Fruit fly (Drosophila melanogaster): ENCODE results near the gene psd.

Gene psd

DNA sequence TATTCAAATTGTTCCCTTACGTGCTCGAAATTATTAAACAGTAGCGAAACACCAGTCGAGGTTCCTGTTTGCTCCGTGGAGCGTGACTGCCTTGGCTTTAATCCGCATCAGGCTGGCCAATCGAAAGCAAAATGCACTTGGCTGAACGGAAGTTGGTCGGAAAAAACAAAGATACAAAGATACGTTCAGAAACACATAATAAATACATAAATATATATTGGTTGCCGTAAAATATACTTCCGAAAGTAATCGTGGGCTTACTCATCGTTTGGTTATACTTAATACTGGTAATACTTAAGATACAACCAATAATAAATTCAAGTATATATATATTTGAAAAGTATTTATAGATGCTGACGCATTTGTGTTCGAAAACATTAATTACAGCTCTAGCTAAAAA lies at the start of gene psd:
Gene psd, minus strand, starts transcription at position 101 of the 400 bp plus-strand sequence.
- TF ChIP-seq CG8478 (optimal IDR thresholded peaks at IDR 0.05), result no peak
- no peak for TF ChIP-seq CTCF (optimal IDR thresholded peaks at IDR 0.05)

DNA sequence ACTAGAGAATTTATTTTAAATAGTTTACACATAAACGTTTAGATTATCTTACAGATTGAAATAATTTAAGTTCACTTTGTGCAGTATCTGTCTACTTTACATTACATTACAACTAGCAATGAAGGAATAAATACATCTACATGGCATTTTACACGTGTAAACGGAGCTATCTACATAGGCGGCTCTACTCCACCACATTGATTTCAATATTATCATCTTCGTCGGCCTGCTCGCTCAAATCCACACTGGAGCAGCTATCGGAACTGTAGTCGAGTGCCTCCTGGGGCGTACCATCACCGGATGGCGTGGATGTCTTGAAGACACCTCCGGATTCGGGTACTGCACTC lies 48.3 kb upstream of the psd start:
- peak; percentile 24 to 34 for TF ChIP-seq CTCF (optimal IDR thresholded peaks at IDR 0.05)
- no peak for TF ChIP-seq CG8478 (optimal IDR thresholded peaks at IDR 0.05)

DNA sequence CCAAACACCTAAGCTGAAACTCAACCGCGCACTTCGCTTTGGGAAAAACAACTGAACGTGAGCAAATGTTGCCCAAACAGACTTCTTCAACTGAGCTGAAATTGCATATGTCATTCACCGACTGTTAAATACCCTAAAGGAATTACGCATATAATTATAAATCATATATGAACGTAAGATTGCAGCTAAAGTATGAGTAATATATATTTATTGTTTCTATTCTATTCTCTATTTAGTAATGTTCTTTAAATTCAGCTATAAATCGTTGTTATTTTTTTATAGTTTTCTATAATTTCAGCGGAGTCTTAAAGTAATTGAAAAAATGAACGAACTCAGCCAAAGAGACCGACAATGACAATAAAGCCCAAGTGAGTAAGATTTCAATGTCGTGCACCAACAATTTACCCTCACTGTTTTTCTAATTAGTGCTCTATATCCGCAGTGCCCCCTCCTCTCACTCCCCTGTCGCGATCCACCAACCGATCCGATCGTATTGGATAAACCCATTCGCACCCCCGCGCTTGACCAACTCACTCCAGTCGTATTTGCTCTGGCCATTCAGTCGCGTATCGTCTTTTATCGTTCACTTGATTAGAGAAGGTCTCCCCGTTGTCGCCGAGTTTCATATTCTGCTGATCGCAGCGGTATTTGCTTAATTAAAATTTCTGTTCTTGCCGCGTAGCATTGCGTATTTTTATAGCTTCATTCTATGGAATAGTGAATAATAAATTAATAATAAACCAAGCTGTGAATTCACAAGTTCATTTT lies 47.7 kb upstream of the psd start, which contains the start of gene CG9098:
Gene CG9098, minus strand, starts transcription at position 36 of the 768 bp plus-strand sequence.
- TF ChIP-seq CG8478 (optimal IDR thresholded peaks at IDR 0.05), result no peak
- TF ChIP-seq CTCF (optimal IDR thresholded peaks at IDR 0.05), result no peak

DNA sequence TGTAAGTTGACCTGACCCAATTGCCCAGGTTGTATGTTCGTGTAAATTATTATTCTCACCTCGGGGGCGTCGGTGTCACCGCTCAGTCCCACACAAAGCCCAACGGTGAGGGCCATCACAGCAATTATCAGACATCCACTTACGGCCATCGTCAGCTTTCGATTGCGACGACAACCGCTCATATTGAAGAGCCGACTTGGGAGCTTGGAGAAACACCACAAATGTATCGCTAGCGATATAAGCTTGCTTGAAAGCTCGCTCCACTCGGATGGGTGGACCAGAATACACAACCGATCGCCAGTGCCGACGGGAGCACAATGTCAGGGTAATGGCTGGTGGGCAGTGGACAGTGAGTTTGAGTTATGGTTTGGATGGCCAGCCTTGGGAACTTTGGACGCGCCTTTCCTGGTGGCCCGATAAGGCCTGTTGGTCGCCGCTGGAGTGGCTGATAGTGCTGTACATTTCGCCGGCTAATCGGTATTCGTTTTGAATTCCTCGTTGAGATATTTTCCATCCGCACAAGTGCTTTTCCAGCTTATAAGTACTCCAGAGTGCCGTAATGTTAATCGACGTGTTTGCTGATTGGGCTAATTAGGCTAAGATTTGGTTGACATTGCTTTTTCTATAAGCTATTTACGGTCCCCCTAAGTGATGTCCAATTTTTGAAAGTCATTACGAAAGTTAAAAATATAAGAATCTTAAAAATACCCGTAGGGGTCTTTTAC lies 41.9 kb upstream of the psd start, which contains the start of gene Gal:
Gene Gal, minus strand, starts transcription at position 320 of the 725 bp plus-strand sequence.
- no peak for TF ChIP-seq CTCF (optimal IDR thresholded peaks at IDR 0.05)
- TF ChIP-seq CG8478 (optimal IDR thresholded peaks at IDR 0.05), result no peak

DNA sequence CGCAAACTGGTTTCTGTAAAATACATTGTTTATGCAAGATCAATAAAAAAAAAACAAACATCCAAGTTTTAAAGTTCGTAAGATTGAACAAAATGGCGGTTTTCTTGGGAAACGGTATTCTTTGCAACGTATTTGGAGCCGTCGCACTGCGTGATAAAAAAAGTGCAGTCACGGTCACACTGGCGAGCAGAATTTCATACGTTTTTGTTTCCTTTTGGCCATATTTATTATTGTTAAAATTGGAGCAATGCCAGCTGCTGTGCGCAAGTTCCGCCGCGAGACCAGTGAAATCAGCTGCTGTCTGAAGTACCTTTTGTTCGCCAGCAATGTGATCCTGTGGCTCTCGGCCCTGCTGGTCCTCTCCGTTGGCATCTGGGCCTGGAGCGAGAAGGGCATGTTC lies 35.3 kb upstream of the psd start, which contains the start of gene Tsp26A:
Gene Tsp26A, plus strand, starts transcription at position 164 of the 400 bp plus-strand sequence.
- TF ChIP-seq CG8478 (optimal IDR thresholded peaks at IDR 0.05) (no peak), CTCF (optimal IDR thresholded peaks at IDR 0.05) (no peak)

DNA sequence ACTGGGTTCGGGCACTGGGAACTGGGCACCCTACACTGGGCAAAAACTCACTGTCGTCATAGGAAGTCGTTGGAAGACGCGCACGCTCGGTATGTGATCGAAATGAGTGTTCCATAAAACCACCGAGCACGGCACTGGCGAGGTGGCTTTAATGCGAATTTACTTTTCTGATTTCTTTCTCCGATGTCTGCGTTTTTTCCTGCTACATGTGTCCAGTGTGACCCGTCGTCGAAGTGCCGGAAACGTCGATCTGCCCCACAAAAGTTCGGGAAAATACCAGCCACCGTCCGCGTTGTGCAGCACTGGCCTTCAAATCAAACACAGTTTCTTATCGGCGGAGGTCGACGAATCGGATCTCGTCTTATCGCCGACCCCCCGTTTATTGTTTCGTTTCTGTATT lies 34.5 kb upstream of the psd start, which contains the start of gene Kdm5:
Gene Kdm5, minus strand, starts transcription at position 255 of the 400 bp plus-strand sequence.
- TF ChIP-seq CTCF (optimal IDR thresholded peaks at IDR 0.05) (peak in 1 of 2 experiments; percentile 7), CG8478 (optimal IDR thresholded peaks at IDR 0.05) (no peak)

DNA sequence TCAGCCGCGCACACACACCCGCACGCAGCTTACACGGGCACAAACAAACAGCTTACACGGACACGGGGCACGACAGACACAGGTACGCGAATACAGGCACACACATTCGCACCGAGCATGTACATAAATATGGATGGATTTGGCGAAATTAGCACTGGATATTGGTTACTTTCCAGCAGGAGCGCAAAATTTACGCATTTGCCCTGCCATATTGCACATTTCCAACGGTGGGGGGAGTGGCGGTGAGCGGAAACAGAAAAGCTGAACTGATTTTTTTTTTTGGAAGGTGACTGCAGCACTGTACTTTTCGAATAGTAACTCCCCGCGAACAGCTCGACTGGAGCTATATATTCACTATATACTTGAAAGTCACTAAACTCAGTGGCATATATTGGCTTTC lies 33.6 kb upstream of the psd start:
- no peak for TF ChIP-seq CG8478 (optimal IDR thresholded peaks at IDR 0.05)
- no peak for TF ChIP-seq CTCF (optimal IDR thresholded peaks at IDR 0.05)

DNA sequence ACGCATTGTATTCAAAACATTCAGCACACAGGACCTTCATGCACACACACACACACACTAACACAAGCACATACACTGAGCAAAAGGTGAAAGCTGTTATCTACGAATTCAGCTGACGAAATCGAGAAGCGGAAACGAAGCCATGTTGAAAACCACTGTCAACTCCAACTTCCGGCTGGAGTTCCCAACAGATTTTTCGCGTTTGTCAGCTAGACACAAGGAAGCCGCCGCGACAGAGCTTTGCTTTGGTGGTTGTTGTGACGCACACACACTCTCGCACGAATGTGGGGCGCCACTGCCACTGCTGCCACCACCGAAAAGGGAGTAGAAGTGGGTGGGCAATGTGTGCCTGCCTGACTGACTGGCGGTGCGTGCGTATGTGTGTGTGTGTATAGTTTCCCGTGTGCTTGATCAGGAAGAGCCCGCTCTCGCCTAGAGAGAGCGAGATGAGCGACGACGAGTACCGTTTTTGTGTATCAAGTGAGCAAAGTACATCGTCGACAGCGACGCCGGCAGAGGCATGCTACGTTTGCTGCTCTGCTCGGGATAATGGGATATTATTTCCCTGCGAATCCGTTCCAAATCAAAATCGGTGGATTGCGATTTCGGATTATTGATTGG lies 33.0 kb upstream of the psd start:
- TF ChIP-seq CG8478 (optimal IDR thresholded peaks at IDR 0.05) (no peak), CTCF (optimal IDR thresholded peaks at IDR 0.05) (no peak)

DNA sequence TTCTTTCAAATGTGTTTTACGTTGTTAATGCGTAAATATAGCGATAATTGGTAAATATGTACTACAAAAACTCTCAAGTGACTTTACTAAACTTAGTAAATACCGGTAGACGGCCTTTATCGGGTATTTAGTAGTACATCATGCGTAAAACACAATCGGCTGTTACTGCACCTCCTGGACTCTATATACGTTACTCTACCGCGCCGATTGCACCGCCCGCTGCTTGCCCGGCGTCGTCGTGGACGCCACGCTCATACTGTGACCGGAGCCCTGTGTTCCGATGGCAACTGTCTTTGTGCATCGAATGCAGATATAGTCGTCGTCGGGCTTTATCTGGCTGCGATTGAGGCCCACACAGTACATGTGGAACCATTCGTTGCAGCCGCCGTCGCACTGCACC lies 25.7 kb upstream of the psd start:
- TF ChIP-seq CTCF (optimal IDR thresholded peaks at IDR 0.05) (no peak), CG8478 (optimal IDR thresholded peaks at IDR 0.05) (no peak)

DNA sequence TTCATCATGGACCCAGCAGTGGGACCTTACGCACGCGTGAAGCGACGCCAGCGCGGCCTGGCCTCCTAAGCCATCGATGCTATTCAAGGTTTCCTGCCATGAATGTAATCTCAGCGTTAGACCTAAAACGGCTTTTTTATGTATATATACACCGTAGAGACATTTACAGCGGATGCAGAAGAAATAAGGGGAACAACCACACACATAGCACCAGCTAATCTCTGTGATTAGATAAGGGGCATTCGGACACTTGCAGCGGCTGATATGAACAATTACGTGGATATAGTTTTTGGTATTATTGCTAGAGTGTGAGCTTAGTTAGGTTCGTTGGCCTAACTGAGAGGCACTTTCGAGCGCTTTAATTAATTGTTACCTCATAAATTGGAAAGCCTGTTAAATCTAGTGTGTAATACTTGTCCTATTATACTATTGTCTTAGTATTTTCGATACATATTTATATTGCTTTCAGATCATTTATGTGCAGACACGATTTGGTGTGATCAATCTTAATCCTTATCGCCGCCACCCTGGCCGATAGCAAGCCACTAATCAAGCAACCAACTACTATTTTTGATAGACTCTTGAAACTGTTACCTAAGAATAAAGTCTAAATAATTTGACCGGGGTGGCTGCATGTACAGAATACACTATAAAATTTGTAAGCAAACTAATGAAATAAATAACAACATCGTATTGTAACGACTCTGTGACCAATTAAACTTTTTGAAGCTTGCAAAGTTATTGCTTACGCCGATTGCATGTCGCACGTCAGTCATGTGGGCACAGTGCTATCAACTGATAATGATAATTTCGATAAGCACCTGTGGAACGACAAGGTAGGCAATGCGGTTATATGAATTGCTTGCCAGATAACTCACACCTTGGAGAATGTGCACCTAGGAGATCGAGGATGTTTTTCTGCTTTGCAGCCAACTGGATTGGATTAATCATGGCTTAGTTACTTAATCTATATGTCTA lies 23.7 kb upstream of the psd start:
- TF ChIP-seq CG8478 (optimal IDR thresholded peaks at IDR 0.05) (no peak), CTCF (optimal IDR thresholded peaks at IDR 0.05) (no peak)

DNA sequence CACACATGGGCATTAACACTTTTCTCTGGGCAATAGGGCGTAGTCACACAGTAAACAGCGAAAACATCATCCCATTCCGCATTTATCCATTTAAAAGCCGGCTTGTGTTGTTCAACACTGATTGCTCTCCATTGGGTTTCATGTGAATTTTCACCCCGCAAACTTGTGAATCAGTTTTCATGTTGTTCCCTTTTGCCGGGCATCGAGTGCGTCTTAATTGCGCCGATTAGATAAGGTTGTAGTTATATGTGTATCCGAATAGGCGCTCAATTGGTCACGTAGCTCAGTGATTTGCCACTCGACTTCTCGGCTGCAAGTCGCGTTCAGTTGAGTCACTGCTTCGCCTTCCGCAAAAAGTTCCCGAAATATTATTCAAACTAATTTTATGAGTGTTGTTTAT lies 22.2 kb upstream of the psd start:
- TF ChIP-seq CG8478 (optimal IDR thresholded peaks at IDR 0.05) (no peak), CTCF (optimal IDR thresholded peaks at IDR 0.05) (no peak)

DNA sequence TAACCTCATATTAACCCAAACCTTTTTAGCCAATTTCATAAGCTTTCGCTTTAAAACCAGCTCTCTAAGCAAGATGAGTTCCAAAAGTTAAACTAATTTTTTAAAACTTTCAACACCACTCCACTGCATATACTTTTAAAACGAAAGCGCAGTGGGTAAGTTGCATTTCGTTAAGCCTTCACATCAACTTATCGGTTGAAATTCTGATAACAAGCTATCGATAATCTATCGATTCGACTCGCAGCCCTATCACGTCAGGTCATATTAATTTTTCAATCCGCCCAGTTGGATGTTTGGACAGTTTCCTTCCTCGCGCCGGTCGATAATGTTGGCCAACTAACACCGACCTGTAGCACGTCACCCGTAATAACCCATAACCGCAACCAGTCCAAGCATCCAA lies 21.3 kb upstream of the psd start, which contains the start of gene ifc:
Gene ifc, plus strand, starts transcription at position 255 of the 400 bp plus-strand sequence.
- TF ChIP-seq CG8478 (optimal IDR thresholded peaks at IDR 0.05), result no peak
- TF ChIP-seq CTCF (optimal IDR thresholded peaks at IDR 0.05), result peak; percentile 28 to 48

DNA sequence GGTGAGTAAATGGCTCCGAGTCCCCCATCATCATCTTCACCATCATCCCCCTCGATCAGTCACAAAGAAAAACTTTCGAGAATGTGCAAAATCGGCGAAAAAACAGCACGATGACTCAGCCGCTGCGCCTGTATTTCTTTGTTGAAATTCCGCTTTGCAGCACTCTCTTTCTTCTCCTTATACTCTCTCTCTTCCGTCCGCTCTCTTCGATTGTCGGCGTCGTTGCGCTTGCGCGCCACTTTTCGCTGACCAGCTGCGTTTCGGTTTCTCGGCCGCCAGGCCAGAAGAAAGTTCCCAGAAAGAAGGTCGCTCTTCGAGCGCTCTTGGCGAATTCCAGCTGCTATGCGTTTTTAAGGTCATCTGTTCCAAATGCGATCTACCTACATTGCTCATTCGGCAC lies 18.5 kb upstream of the psd start:
- TF ChIP-seq CG8478 (optimal IDR thresholded peaks at IDR 0.05) (no peak), CTCF (optimal IDR thresholded peaks at IDR 0.05) (no peak)

DNA sequence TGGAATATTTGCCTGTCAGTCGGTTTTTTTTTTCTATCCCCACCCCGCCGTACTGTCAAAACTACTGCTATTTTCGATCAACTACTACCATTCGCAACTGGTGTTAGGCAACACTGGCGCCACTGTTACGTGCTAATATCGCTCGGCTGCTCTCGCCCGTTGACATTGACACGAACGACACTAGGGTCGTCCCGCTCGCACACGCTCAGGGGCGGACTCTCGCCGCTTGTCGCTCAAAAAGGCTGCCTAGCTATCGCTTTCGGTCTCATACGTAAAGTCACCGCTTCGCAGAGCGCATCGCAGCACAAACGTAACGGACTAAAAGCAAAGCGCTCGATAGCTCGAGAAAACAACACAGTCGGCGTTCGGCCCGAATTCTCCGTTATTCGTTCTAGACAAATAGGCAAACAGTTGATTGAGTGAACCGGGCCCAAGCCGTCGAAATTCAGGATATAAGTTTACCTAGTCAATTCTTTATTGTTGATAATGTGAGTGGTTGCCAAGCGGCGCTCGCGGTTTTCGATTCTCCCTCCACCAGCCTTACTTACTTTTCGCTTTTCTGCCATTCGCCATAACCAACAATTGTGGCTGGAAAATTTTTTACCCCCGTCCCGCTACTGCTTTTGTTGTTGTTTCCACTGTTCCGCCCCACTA lies 17.7 kb upstream of the psd start:
- TF ChIP-seq CTCF (optimal IDR thresholded peaks at IDR 0.05) (peak; percentile 17 to 70), CG8478 (optimal IDR thresholded peaks at IDR 0.05) (no peak)

Measured in S2 (cell line).